Fruit fly (Drosophila melanogaster): ENCODE results near the gene zuc.

DNA sequence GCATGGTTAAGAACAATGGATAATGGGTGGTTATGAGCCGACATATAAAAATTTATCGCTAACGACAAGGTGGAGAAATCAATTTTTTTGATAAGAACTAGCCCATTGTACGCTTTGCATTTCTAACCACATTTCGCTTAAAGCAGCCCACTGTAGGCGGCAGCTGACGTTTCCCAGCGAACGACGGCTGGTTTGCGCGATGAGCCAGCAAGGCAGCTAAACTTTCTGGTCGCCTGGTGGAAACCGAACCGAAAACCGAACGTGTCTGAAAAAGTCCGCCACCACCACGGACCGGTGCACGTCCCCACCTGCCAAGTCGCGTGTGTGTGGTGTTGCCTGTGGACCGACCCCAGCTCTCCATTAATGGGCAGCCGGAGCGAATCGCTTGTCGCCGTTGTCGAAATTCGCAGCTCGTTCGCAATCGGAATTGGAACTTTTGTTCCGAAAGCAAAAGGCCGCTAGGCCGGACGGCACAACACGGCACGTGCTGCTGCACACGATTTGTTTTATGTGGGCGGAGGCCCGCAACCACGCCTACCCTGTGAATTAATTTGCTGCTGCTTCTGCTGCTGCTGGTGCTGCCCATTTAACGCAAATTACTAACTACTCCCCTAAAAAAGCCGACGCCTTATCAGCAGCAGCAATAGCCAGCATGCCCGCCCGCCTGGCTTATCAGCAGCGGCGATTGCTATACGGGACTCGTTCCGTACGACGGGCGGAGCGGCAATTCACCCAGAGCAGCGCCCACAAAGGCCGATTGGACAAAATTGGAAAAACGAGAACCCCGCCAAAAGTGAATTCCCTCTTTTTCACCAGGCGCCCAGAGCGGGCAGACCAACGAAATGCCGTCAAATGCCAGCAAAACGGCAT is 13.5 kb upstream of the zuc start:
- no peak for TF ChIP-seq pan (optimal IDR thresholded peaks at IDR 0.05)
- no peak for TF ChIP-seq psq (optimal IDR thresholded peaks at IDR 0.05)
- no peak for TF ChIP-seq usp (GFP tag; optimal IDR thresholded peaks at IDR 0.05)
- TF ChIP-seq EcR (GFP tag; optimal IDR thresholded peaks at IDR 0.05): no peak
